Worm (Caenorhabditis elegans) whole organism, L2 larva: ENCODE results near the gene nep-18.
"Not testable (repeated sequence)": the region's sequence is repeated elsewhere in the genome, so short reads cannot be mapped to it uniquely, and the experiment has no call there.

Source experiments
- C34F6.9 ChIP-seq: fragments of 150-350 bp; optimal IDR thresholded peaks from 2 replicates; lab custom pipeline; 2014; ENCODE audit warnings: missing biosample characterization, missing genetic modification characterization
- F13H6.1 ChIP-seq: sonication (generic microtip); optimal IDR thresholded peaks from 2 replicates; lab custom pipeline; 2016; ENCODE audit warnings: missing genetic modification characterization, missing compliant biosample characterization
- R02D3.7 ChIP-seq: fragments of 150-350 bp; optimal IDR thresholded peaks from 2 replicates; lab custom pipeline; 2014; ENCODE audit warnings: missing biosample characterization, missing genetic modification characterization
- Y55F3AM.14 ChIP-seq: fragments of 200-800 bp; sonication (Bioruptor generic); optimal IDR thresholded peaks from 2 replicates; lab custom pipeline; 2018; ENCODE audit warnings: mild to moderate bottlenecking, missing genetic modification characterization, missing compliant biosample characterization
- ZK546.5 ChIP-seq: sonication (generic microtip); optimal IDR thresholded peaks from 2 replicates; lab custom pipeline; 2017; ENCODE audit warnings: missing biosample characterization, missing genetic modification characterization
- aly-2 ChIP-seq: fragments of 150-350 bp; optimal IDR thresholded peaks from 2 replicates; lab custom pipeline; 2014; ENCODE audit warnings: missing biosample characterization, missing genetic modification characterization
- ama-1 ChIP-seq: fragments of 150-350 bp; optimal IDR thresholded peaks from 2 replicates; lab custom pipeline; 2018; ENCODE audit warnings: inconsistent platforms
- ceh-16 ChIP-seq: fragments of 150-350 bp; optimal IDR thresholded peaks from 2 replicates; lab custom pipeline; 2014; ENCODE audit warnings: missing biosample characterization, missing genetic modification characterization
- ceh-82 ChIP-seq: fragments of 150-350 bp; optimal IDR thresholded peaks from 2 replicates; lab custom pipeline; 2014; ENCODE audit warnings: missing biosample characterization, missing genetic modification characterization
- crh-2 ChIP-seq: sonication (generic microtip); optimal IDR thresholded peaks from 2 replicates; lab custom pipeline; 2017; ENCODE audit warnings: missing biosample characterization, missing genetic modification characterization
- egl-27 ChIP-seq: sonication (generic microtip); optimal IDR thresholded peaks from 3 replicates; lab custom pipeline; 2017; ENCODE audit warnings: missing biosample characterization, missing genetic modification reagents, missing genetic modification characterization
- elt-1 ChIP-seq: fragments of 150-350 bp; optimal IDR thresholded peaks from 2 replicates; lab custom pipeline; 2014; ENCODE audit warnings: missing biosample characterization, missing genetic modification characterization
- elt-3 ChIP-seq: sonication (generic microtip); optimal IDR thresholded peaks from 2 replicates; lab custom pipeline; 2017; ENCODE audit warnings: missing biosample characterization, missing genetic modification characterization
- fos-1 ChIP-seq: fragments of 150-350 bp; optimal IDR thresholded peaks from 2 replicates; lab custom pipeline; 2014; ENCODE audit warnings: missing biosample characterization, missing genetic modification characterization
- gmeb-1 ChIP-seq: fragments of 150-350 bp; optimal IDR thresholded peaks from 2 replicates; lab custom pipeline; 2014; ENCODE audit warnings: missing biosample characterization, missing genetic modification characterization
- lin-11 ChIP-seq: fragments of 150-350 bp; sonication (generic microtip); optimal IDR thresholded peaks from 2 replicates; lab custom pipeline; 2014; ENCODE audit warnings: missing biosample characterization, missing genetic modification characterization, inconsistent platforms, mixed read lengths
- lin-39 ChIP-seq: fragments of 150-350 bp; optimal IDR thresholded peaks from 2 replicates; lab custom pipeline; 2014; ENCODE audit warnings: missing biosample characterization, missing genetic modification reagents, missing genetic modification characterization
- lsy-2 ChIP-seq, 2 experiments: fragments of 150-350 bp in 1 of 2; sonication (generic microtip) in 1 of 2; optimal IDR thresholded peaks; 2 replicates each; lab custom pipeline; 2014 to 2017; ENCODE audit warnings: missing biosample characterization in 2 of 2, missing genetic modification characterization in 2 of 2
- mab-5 ChIP-seq: fragments of 150-350 bp; optimal IDR thresholded peaks from 2 replicates; lab custom pipeline; 2014; ENCODE audit warnings: missing biosample characterization, missing genetic modification characterization
- nhr-10 ChIP-seq: sonication (generic microtip); optimal IDR thresholded peaks from 2 replicates; lab custom pipeline; 2017; ENCODE audit warnings: missing biosample characterization, missing genetic modification characterization
- nhr-129 ChIP-seq: fragments of 150-350 bp; optimal IDR thresholded peaks from 2 replicates; lab custom pipeline; 2014; ENCODE audit warnings: missing biosample characterization, missing genetic modification characterization
- nhr-21 ChIP-seq: fragments of 150-350 bp; optimal IDR thresholded peaks from 2 replicates; lab custom pipeline; 2014; ENCODE audit warnings: missing biosample characterization, missing genetic modification characterization
- nhr-25 ChIP-seq: fragments of 150-350 bp; sonication (generic microtip); optimal IDR thresholded peaks from 3 replicates; lab custom pipeline; 2014; ENCODE audit warnings: missing biosample characterization, missing genetic modification characterization
- nhr-77 ChIP-seq: fragments of 150-350 bp; optimal IDR thresholded peaks from 2 replicates; lab custom pipeline; 2014; ENCODE audit warnings: missing biosample characterization, missing genetic modification characterization
- peb-1 ChIP-seq: fragments of 150-350 bp; optimal IDR thresholded peaks from 2 replicates; lab custom pipeline; 2014; ENCODE audit warnings: missing biosample characterization, missing genetic modification characterization
- sem-4 ChIP-seq: fragments of 150-350 bp; optimal IDR thresholded peaks from 2 replicates; lab custom pipeline; 2014; ENCODE audit warnings: missing biosample characterization, missing genetic modification reagents, missing genetic modification characterization
- skn-1 ChIP-seq: sonication (generic microtip); optimal IDR thresholded peaks from 2 replicates; lab custom pipeline; 2017; ENCODE audit warnings: missing biosample characterization, missing genetic modification characterization
- sma-3 ChIP-seq: sonication (generic microtip); optimal IDR thresholded peaks from 2 replicates; lab custom pipeline; 2016; ENCODE audit warnings: missing genetic modification reagents, missing genetic modification characterization, missing compliant biosample characterization
- sma-9 ChIP-seq, 2 experiments: fragments of 150-350 bp in 1 of 2; sonication (generic microtip) in 1 of 2; optimal IDR thresholded peaks; 2 replicates each; lab custom pipeline; 2014 to 2016; ENCODE audit warnings: missing genetic modification characterization in 2 of 2, mild to moderate bottlenecking in 1 of 2, missing biosample characterization in 1 of 2, missing compliant biosample characterization in 1 of 2, missing genetic modification reagents in 1 of 2, moderate library complexity in 1 of 2
- unc-55 ChIP-seq: fragments of 150-350 bp; sonication (generic microtip); optimal IDR thresholded peaks from 3 replicates; lab custom pipeline; 2014; ENCODE audit warnings: missing biosample characterization, missing genetic modification reagents, missing genetic modification characterization
- unc-62 ChIP-seq: fragments of 150-350 bp; optimal IDR thresholded peaks from 2 replicates; lab custom pipeline; 2014; ENCODE audit warnings: missing biosample characterization, missing genetic modification reagents, missing genetic modification characterization
- zag-1 ChIP-seq: fragments of 150-350 bp; optimal IDR thresholded peaks from 2 replicates; lab custom pipeline; 2014; ENCODE audit warnings: missing biosample characterization, missing genetic modification characterization
- ztf-1 ChIP-seq: fragments of 200-800 bp; sonication (Bioruptor generic); conservative IDR thresholded peaks from 2 replicates; pipeline ENCODE4 v1.3.6; 2022; ENCODE audit warnings: missing genetic modification characterization, missing compliant biosample characterization
- ztf-11 ChIP-seq: sonication (generic microtip); optimal IDR thresholded peaks from 2 replicates; lab custom pipeline; 2017; ENCODE audit warnings: missing biosample characterization, missing genetic modification characterization

nep-18 gene

ce11 chrII:2600931-2601330, 37.1 kb upstream of the nep-18 start:
- TF ChIP-seq Y55F3AM.14 (GFP tag; lab: Kevin White, UChicago) (no peak), ZK546.5 (no peak), peb-1 (tag; lab: Kevin White, UChicago) (no peak), aly-2 (tag; lab: Kevin White, UChicago) (no peak), egl-27 (tag; lab: Kevin White, UChicago) (no peak), ceh-82 (no peak)

- not testable (repeated sequence) for TF ChIP-seq R02D3.7, zag-1, lin-39 (tag; lab: Kevin White, UChicago)
These were observed 36.3 kb upstream of the nep-18 start, which contains the start of gene F33H12.1 for ce11 chrII:2600176-2600575. Gene F33H12.1 (plus strand): TSS chrII:2600476.

- TF ChIP-seq gmeb-1 (tag; lab: Kevin White, UChicago): peak; percentile 3
- TF ChIP-seq C34F6.9 (tag; lab: Kevin White, UChicago): no peak
- no peak for TF ChIP-seq nhr-77 (tag; lab: Kevin White, UChicago)
- TF ChIP-seq ama-1 (lab: Kevin White, UChicago): no peak
- peak; percentile 42 for TF ChIP-seq sma-9 (GFP tag; optimal IDR thresholded peaks at IDR 0.05; lab: Kevin White, UChicago)
- TF ChIP-seq sma-9 (tag; optimal IDR thresholded peaks at IDR 0.05; lab: Kevin White, UChicago): no peak
- TF ChIP-seq ceh-16 (tag; lab: Kevin White, UChicago): no peak
- TF ChIP-seq crh-2 (tag; lab: Kevin White, UChicago): peak; percentile 47
- no peak for TF ChIP-seq elt-3
- no peak for TF ChIP-seq nhr-21
- TF ChIP-seq peb-1 (tag; lab: Kevin White, UChicago): no peak
- TF ChIP-seq fos-1 (tag; lab: Kevin White, UChicago): peak; percentile 89
- TF ChIP-seq mab-5 (tag; lab: Kevin White, UChicago): no peak
These were observed 23.1 kb upstream of the nep-18 start, which contains the start of the genes F33H12.7 and sri-39 for ce11 chrII:2586861-2587554. Gene F33H12.7 (minus strand): TSS chrII:2586911. Gene sri-39 (plus strand): TSS chrII:2587504.

- TF ChIP-seq unc-55 (no peak), lin-11 (tag; lab: Kevin White, UChicago) (no peak), ceh-82 (no peak), R02D3.7 (tag; lab: Kevin White, UChicago) (no peak), mab-5 (tag; lab: Kevin White, UChicago) (no peak), skn-1 (tag; lab: Kevin White, UChicago) (no peak), elt-1 (tag; lab: Kevin White, UChicago) (no peak), F13H6.1 (tag; lab: Kevin White, UChicago) (no peak), ztf-11 (tag; lab: Kevin White, UChicago) (no peak), nhr-10 (no peak)
These were observed 21.6 kb upstream of the nep-18 start, which contains the start of gene sri-36 for ce11 chrII:2585493-2585892. Gene sri-36 (minus strand): TSS chrII:2585593.

- TF ChIP-seq sem-4 (tag; lab: Kevin White, UChicago) (no peak), elt-1 (tag; lab: Kevin White, UChicago) (no peak), skn-1 (tag; lab: Kevin White, UChicago) (no peak)
These were observed 19.2 kb upstream of the nep-18 start, which contains the start of gene sri-74 for ce11 chrII:2583044-2583443. Gene sri-74 (minus strand): TSS chrII:2583144.

ce11 chrII:2578216-2578615, 14.3 kb upstream of the nep-18 start:
- TF ChIP-seq sma-3 (GFP tag; lab: Kevin White, UChicago): no peak
- TF ChIP-seq elt-3: no peak
- no peak for TF ChIP-seq nhr-25 (tag; lab: Kevin White, UChicago)
- TF ChIP-seq Y55F3AM.14 (GFP tag; lab: Kevin White, UChicago): no peak
- TF ChIP-seq gmeb-1 (tag; lab: Kevin White, UChicago): no peak
- TF ChIP-seq crh-2 (tag; lab: Kevin White, UChicago): no peak
- no peak for TF ChIP-seq lsy-2 (tag; optimal IDR thresholded peaks at IDR 0.05; lab: Kevin White, UChicago)
- no peak for TF ChIP-seq zag-1 (tag; lab: Kevin White, UChicago)
- no peak for TF ChIP-seq aly-2 (tag; lab: Kevin White, UChicago)
- no peak for TF ChIP-seq nhr-129
- no peak for TF ChIP-seq lin-11 (tag; lab: Kevin White, UChicago)
- no peak for TF ChIP-seq sem-4 (tag; lab: Kevin White, UChicago)
- TF ChIP-seq ama-1 (lab: Kevin White, UChicago): no peak
- TF ChIP-seq peb-1 (tag; lab: Kevin White, UChicago): no peak
- TF ChIP-seq ZK546.5: no peak
- TF ChIP-seq ztf-11 (tag; lab: Kevin White, UChicago): no peak
- TF ChIP-seq unc-62 (GFP tag; lab: Kevin White, UChicago): no peak
- no peak for TF ChIP-seq mab-5 (tag; lab: Kevin White, UChicago)
- no peak for TF ChIP-seq ztf-1 (GFP tag; lab: Robert Waterston, UW)
- no peak for TF ChIP-seq skn-1 (tag; lab: Kevin White, UChicago)
- TF ChIP-seq, all 48 proteins: peak for 0
